Worm (Caenorhabditis elegans) whole organism, young adult: ENCODE measurements around the gene Y75B8A.19.

Experiments used
- B0261.1 ChIP-seq: sonication (generic microtip); optimal IDR thresholded peaks from 2 replicates; lab custom pipeline; 2016; ENCODE audit warnings: mild to moderate bottlenecking, missing genetic modification characterization, moderate library complexity, missing compliant biosample characterization
- C06A6.2 ChIP-seq: fragments of 200-800 bp; sonication (Bioruptor generic); conservative IDR thresholded peaks from 2 replicates; pipeline ENCODE4 v1.3.6; 2022; ENCODE audit warnings: missing genetic modification characterization, missing compliant biosample characterization
- C17E4.6 ChIP-seq: fragments of 200-800 bp; sonication (Bioruptor generic); IDR thresholded peaks from 2 replicates; pipeline ENCODE4 v1.3.6; 2022; ENCODE audit warnings: missing genetic modification reagents, missing genetic modification characterization, missing compliant biosample characterization
- F10E7.11 ChIP-seq: sonication (generic microtip); optimal IDR thresholded peaks from 2 replicates; lab custom pipeline; 2017; ENCODE audit warnings: mild to moderate bottlenecking, missing genetic modification characterization, moderate library complexity, missing compliant biosample characterization
- F22D6.2 ChIP-seq: sonication (generic microtip); optimal IDR thresholded peaks from 2 replicates; lab custom pipeline; 2016; ENCODE audit warnings: mild to moderate bottlenecking, missing genetic modification characterization, missing compliant biosample characterization
- F49E8.2 ChIP-seq: sonication (generic microtip); optimal IDR thresholded peaks from 3 replicates; lab custom pipeline; 2017; ENCODE audit warnings: missing genetic modification characterization, mild to moderate bottlenecking, missing compliant biosample characterization, antibody characterized with exemption, moderate library complexity; ENCODE audit not compliant: insufficient read depth
- F55B11.4 ChIP-seq: sonication (generic microtip); optimal IDR thresholded peaks from 2 replicates; lab custom pipeline; 2016; ENCODE audit warnings: missing compliant biosample characterization, missing genetic modification characterization, borderline replicate concordance; ENCODE audit not compliant: insufficient read depth
- F57C9.4 ChIP-seq: sonication (generic microtip); optimal IDR thresholded peaks from 2 replicates; lab custom pipeline; 2017; ENCODE audit warnings: mild to moderate bottlenecking, missing genetic modification characterization, missing compliant biosample characterization
- K11D2.4 ChIP-seq: fragments of 200-800 bp; sonication (Bioruptor generic); IDR thresholded peaks from 2 replicates; pipeline ENCODE4 v1.3.6; 2022; ENCODE audit warnings: missing genetic modification reagents, missing genetic modification characterization, missing compliant biosample characterization
- T26A5.8 ChIP-seq: sonication (generic microtip); optimal IDR thresholded peaks from 2 replicates; lab custom pipeline; 2016; ENCODE audit warnings: missing genetic modification characterization, missing compliant biosample characterization
- Y53F4B.3 ChIP-seq: fragments of 200-800 bp; sonication (Bioruptor generic); IDR thresholded peaks from 2 replicates; pipeline ENCODE4 v1.3.6; 2022; ENCODE audit warnings: missing genetic modification reagents, missing genetic modification characterization, missing compliant biosample characterization
- Y53G8AR.9 ChIP-seq: fragments of 200-800 bp; sonication (Bioruptor generic); conservative IDR thresholded peaks from 2 replicates; pipeline ENCODE4 v1.3.6; 2022; ENCODE audit warnings: missing genetic modification reagents, missing genetic modification characterization, missing compliant biosample characterization
- Y56A3A.18 ChIP-seq: fragments of 200-800 bp; sonication (Bioruptor generic); IDR thresholded peaks from 2 replicates; pipeline ENCODE4 v1.3.6; 2022; ENCODE audit warnings: missing genetic modification reagents, missing genetic modification characterization, missing compliant biosample characterization
- ZK185.1 ChIP-seq: sonication (generic microtip); optimal IDR thresholded peaks from 2 replicates; lab custom pipeline; 2016; ENCODE audit warnings: mild to moderate bottlenecking, missing genetic modification characterization, missing compliant biosample characterization; ENCODE audit not compliant: poor library complexity, severe bottlenecking
- ama-1 ChIP-seq, 3 experiments: fragments of 150-350 bp in 1 of 3; sonication (generic microtip) in 2 of 3; optimal IDR thresholded peaks; 2 replicates each; lab custom pipeline; 2014 to 2018; ENCODE audit warnings: missing biosample characterization in 2 of 3, missing genetic modification characterization in 2 of 3, missing genetic modification reagents in 2 of 3
- atf-7 ChIP-seq: sonication (generic microtip); optimal IDR thresholded peaks from 2 replicates; lab custom pipeline; 2017; ENCODE audit warnings: mild to moderate bottlenecking, missing genetic modification characterization, missing compliant biosample characterization
- attf-6 ChIP-seq: fragments of 200-800 bp; sonication (Bioruptor generic); IDR thresholded peaks from 2 replicates; pipeline ENCODE4 v1.3.6; 2022; ENCODE audit warnings: missing genetic modification reagents, missing genetic modification characterization, missing compliant biosample characterization
- ceh-27 ChIP-seq: fragments of 200-800 bp; sonication (Bioruptor generic); optimal IDR thresholded peaks from 2 replicates; lab custom pipeline; 2018; ENCODE audit warnings: mild to moderate bottlenecking, missing genetic modification characterization, moderate library complexity, missing compliant biosample characterization
- chd-7 ChIP-seq: sonication (generic microtip); optimal IDR thresholded peaks from 2 replicates; lab custom pipeline; 2016; ENCODE audit warnings: mild to moderate bottlenecking, missing genetic modification characterization, moderate library complexity, missing compliant biosample characterization
- dpff-1 ChIP-seq: sonication (generic microtip); optimal IDR thresholded peaks from 2 replicates; lab custom pipeline; 2017; ENCODE audit warnings: mild to moderate bottlenecking, missing genetic modification characterization, missing compliant biosample characterization
- dpl-1 ChIP-seq: fragments of 150-350 bp; optimal IDR thresholded peaks from 2 replicates; lab custom pipeline; 2014; ENCODE audit warnings: missing biosample characterization, missing genetic modification reagents, missing genetic modification characterization
- egl-44 ChIP-seq: fragments of 200-800 bp; sonication (Bioruptor generic); IDR thresholded peaks from 2 replicates; pipeline ENCODE4 v1.3.6; 2022; ENCODE audit warnings: missing genetic modification reagents, missing genetic modification characterization, missing compliant biosample characterization
- egrh-3 ChIP-seq: fragments of 200-800 bp; sonication (Bioruptor generic); IDR thresholded peaks from 2 replicates; pipeline ENCODE4 v1.3.6; 2022; ENCODE audit warnings: missing genetic modification reagents, missing genetic modification characterization, missing compliant biosample characterization
- hlh-12 ChIP-seq: sonication (generic microtip); optimal IDR thresholded peaks from 2 replicates; lab custom pipeline; 2016; ENCODE audit warnings: missing genetic modification characterization, missing compliant biosample characterization
- hlh-26 ChIP-seq: fragments of 200-800 bp; sonication (Bioruptor generic); conservative IDR thresholded peaks from 2 replicates; pipeline ENCODE4 v1.3.6; 2022; ENCODE audit warnings: missing genetic modification reagents, missing genetic modification characterization, missing compliant biosample characterization
- hrde-1 ChIP-seq: sonication (generic microtip); optimal IDR thresholded peaks from 2 replicates; lab custom pipeline; 2016; ENCODE audit warnings: missing genetic modification characterization, mild to moderate bottlenecking, missing compliant biosample characterization, moderate library complexity, missing genotype, missing genetic modification reagents, borderline replicate concordance
- lin-35 ChIP-seq, 3 experiments: fragments of 150-350 bp in 2 of 3; sonication (generic microtip) in 1 of 3; optimal IDR thresholded peaks; 2 replicates each; lab custom pipeline; 2014 to 2018; ENCODE audit warnings: missing biosample characterization in 3 of 3, missing genetic modification characterization in 3 of 3, missing genetic modification reagents in 3 of 3
- lsy-27 ChIP-seq: sonication (generic microtip); optimal IDR thresholded peaks from 2 replicates; lab custom pipeline; 2017; ENCODE audit warnings: missing genetic modification characterization, mild to moderate bottlenecking, missing compliant biosample characterization, antibody characterized with exemption, missing genotype, borderline replicate concordance; ENCODE audit not compliant: insufficient read depth
- madf-10 ChIP-seq: sonication (generic microtip); optimal IDR thresholded peaks from 2 replicates; lab custom pipeline; 2016; ENCODE audit warnings: mild to moderate bottlenecking, missing genetic modification characterization, missing compliant biosample characterization
- madf-3 ChIP-seq: fragments of 200-800 bp; sonication (Bioruptor generic); IDR thresholded peaks from 2 replicates; pipeline ENCODE4 v1.3.6; 2022; ENCODE audit warnings: missing genetic modification reagents, missing genetic modification characterization, missing compliant biosample characterization
- mcd-1 ChIP-seq: fragments of 200-800 bp; sonication (Bioruptor generic); IDR thresholded peaks from 2 replicates; pipeline ENCODE4 v1.3.6; 2022; ENCODE audit warnings: missing genetic modification reagents, missing genetic modification characterization, missing compliant biosample characterization
- mel-28 ChIP-seq: sonication (generic microtip); optimal IDR thresholded peaks from 2 replicates; lab custom pipeline; 2016; ENCODE audit warnings: borderline replicate concordance, mild to moderate bottlenecking, missing genetic modification characterization, missing compliant biosample characterization
- mxl-1 ChIP-seq: sonication (generic microtip); optimal IDR thresholded peaks from 2 replicates; lab custom pipeline; 2016; ENCODE audit warnings: missing genetic modification characterization, missing compliant biosample characterization
- nfya-1 ChIP-seq: sonication (generic microtip); optimal IDR thresholded peaks from 2 replicates; lab custom pipeline; 2017; ENCODE audit warnings: antibody characterized with exemption, missing compliant biosample characterization, missing genetic modification characterization, borderline replicate concordance; ENCODE audit not compliant: insufficient read depth
- nhr-179 ChIP-seq: sonication (generic microtip); optimal IDR thresholded peaks from 2 replicates; lab custom pipeline; 2016; ENCODE audit warnings: mild to moderate bottlenecking, missing genetic modification characterization, missing compliant biosample characterization
- nhr-27 ChIP-seq: fragments of 200-800 bp; sonication (Bioruptor generic); optimal IDR thresholded peaks from 2 replicates; lab custom pipeline; 2018; ENCODE audit warnings: mild to moderate bottlenecking, missing genetic modification characterization, moderate library complexity, missing compliant biosample characterization
- nhr-80 ChIP-seq: sonication (generic microtip); optimal IDR thresholded peaks from 2 replicates; lab custom pipeline; 2016; ENCODE audit warnings: missing genetic modification characterization, missing compliant biosample characterization
- repo-1 ChIP-seq: sonication (generic microtip); optimal IDR thresholded peaks from 2 replicates; lab custom pipeline; 2017; ENCODE audit warnings: mild to moderate bottlenecking, missing genetic modification characterization, missing compliant biosample characterization
- sdz-38 ChIP-seq: sonication (generic microtip); optimal IDR thresholded peaks from 2 replicates; lab custom pipeline; 2016; ENCODE audit warnings: missing genotype, missing genetic modification characterization, missing compliant biosample characterization
- snpc-1.1 ChIP-seq: sonication (generic microtip); optimal IDR thresholded peaks from 2 replicates; lab custom pipeline; 2017; ENCODE audit warnings: missing genetic modification characterization, mild to moderate bottlenecking, missing compliant biosample characterization, antibody characterized with exemption, moderate library complexity, missing genotype, missing genetic modification reagents; ENCODE audit not compliant: insufficient read depth
- snpc-1.3 ChIP-seq: sonication (generic microtip); optimal IDR thresholded peaks from 2 replicates; lab custom pipeline; 2017; ENCODE audit warnings: missing genetic modification characterization, mild to moderate bottlenecking, missing compliant biosample characterization, antibody characterized with exemption, moderate library complexity, missing genotype, missing genetic modification reagents; ENCODE audit not compliant: insufficient read depth
- tbx-9 ChIP-seq: sonication (generic microtip); optimal IDR thresholded peaks from 2 replicates; lab custom pipeline; 2016; ENCODE audit warnings: borderline replicate concordance, missing genetic modification characterization, inconsistent platforms, missing compliant biosample characterization
- zim-3 ChIP-seq: sonication (generic microtip); optimal IDR thresholded peaks from 2 replicates; lab custom pipeline; 2017; ENCODE audit warnings: mild to moderate bottlenecking, missing genetic modification characterization, moderate library complexity, missing compliant biosample characterization
- ztf-18 ChIP-seq: sonication (generic microtip); optimal IDR thresholded peaks from 2 replicates; lab custom pipeline; 2016; ENCODE audit warnings: missing genotype, mild to moderate bottlenecking, missing genetic modification characterization, missing compliant biosample characterization
- ztf-22 ChIP-seq: fragments of 200-800 bp; sonication (Bioruptor generic); optimal IDR thresholded peaks from 2 replicates; lab custom pipeline; 2018; ENCODE audit warnings: mild to moderate bottlenecking, missing genetic modification characterization, moderate library complexity, missing compliant biosample characterization
- ztf-25 ChIP-seq: fragments of 200-800 bp; sonication (Bioruptor generic); IDR thresholded peaks from 2 replicates; pipeline ENCODE4 v1.3.6; 2022; ENCODE audit warnings: missing genetic modification reagents, missing genetic modification characterization, missing compliant biosample characterization

The Y75B8A.19 gene

ce11 chrIII:12250114-12250792 lies 23.8 kb downstream of the Y75B8A.19 start, which contains the start of the genes tim-1 and Y75B8A.23 (continued):
- TF ChIP-seq hlh-26 (GFP tag; lab: Robert Waterston, UW): no peak
- peak; percentile 30 for TF ChIP-seq sdz-38 (tag; lab: Kevin White, UChicago)
- TF ChIP-seq nhr-27: peak; percentile 13
- TF ChIP-seq madf-10 (tag; lab: Kevin White, UChicago): peak; percentile 73
- TF ChIP-seq madf-3 (GFP tag; lab: Robert Waterston, UW): peak; percentile 89
- TF ChIP-seq mxl-1: no peak
- no peak for TF ChIP-seq F55B11.4 (tag; lab: Kevin White, UChicago)
- TF ChIP-seq hlh-12 (tag; lab: Kevin White, UChicago): peak; percentile 56
- peak; percentile 89 for TF ChIP-seq K11D2.4 (GFP tag; lab: Robert Waterston, UW)
- peak; percentile 86 for TF ChIP-seq C17E4.6 (GFP tag; lab: Robert Waterston, UW)
- peak; percentile 88 for TF ChIP-seq Y53F4B.3 (GFP tag; lab: Robert Waterston, UW)
- peak; percentile 94 for TF ChIP-seq mcd-1
- TF ChIP-seq B0261.1 (tag; lab: Kevin White, UChicago): peak; percentile 30
- TF ChIP-seq atf-7: peak; percentile 88
- TF ChIP-seq mel-28: peak; percentile 84
- TF ChIP-seq F22D6.2: peak; percentile 64
- no peak for TF ChIP-seq ztf-25 (GFP tag; lab: Robert Waterston, UW)
- peak; percentile 93 for TF ChIP-seq Y56A3A.18
- TF ChIP-seq dpff-1 (tag; lab: Kevin White, UChicago): peak; percentile 93
- TF ChIP-seq nhr-179: peak; percentile 27
- TF ChIP-seq lin-35 (GFP tag; optimal IDR thresholded peaks at IDR 0.05; lab: Kevin White, UChicago): peak; percentile 2 to 95 (median 73)
- peak; percentile 94 for TF ChIP-seq ceh-27 (GFP tag; lab: Kevin White, UChicago)
- peak; percentile 51 for TF ChIP-seq nhr-80 (tag; lab: Kevin White, UChicago)
- peak; percentile 97 for TF ChIP-seq F49E8.2 (tag; lab: Kevin White, UChicago)
- peak; percentile 95 for TF ChIP-seq Y53G8AR.9
- TF ChIP-seq ztf-22 (GFP tag; lab: Kevin White, UChicago): peak; percentile 53
- peak; percentile 65 for TF ChIP-seq hrde-1 (tag; lab: Kevin White, UChicago)
- TF ChIP-seq F57C9.4 (tag; lab: Kevin White, UChicago): peak; percentile 58
- TF ChIP-seq T26A5.8 (tag; lab: Kevin White, UChicago): peak; percentile 44
- peak; percentile 74 for TF ChIP-seq ztf-18
- TF ChIP-seq attf-6 (GFP tag; lab: Robert Waterston, UW): peak; percentile 99
- TF ChIP-seq zim-3 (tag; lab: Kevin White, UChicago): peak; percentile 59
- peak; percentile 94 for TF ChIP-seq dpl-1 (GFP tag; lab: Kevin White, UChicago)
- no peak for TF ChIP-seq nfya-1
- TF ChIP-seq ZK185.1 (tag; lab: Kevin White, UChicago): no peak
- peak; percentile 84 for TF ChIP-seq lsy-27 (tag; lab: Kevin White, UChicago)
- peak; percentile 98 for TF ChIP-seq ama-1 (optimal IDR thresholded peaks at IDR 0.05; lab: Kevin White, UChicago)
- peak; percentile 54 to 94 for TF ChIP-seq ama-1 (GFP tag; optimal IDR thresholded peaks at IDR 0.05; lab: Kevin White, UChicago)
- TF ChIP-seq snpc-1.1: peak; percentile 100
- TF ChIP-seq chd-7 (tag; lab: Kevin White, UChicago): peak; percentile 78
- TF ChIP-seq F10E7.11 (tag; lab: Kevin White, UChicago): peak; percentile 82
- TF ChIP-seq repo-1: peak; percentile 92
- TF ChIP-seq egrh-3 (GFP tag; lab: Robert Waterston, UW): peak; percentile 69
- TF ChIP-seq snpc-1.3: peak; percentile 98
- TF ChIP-seq egl-44 (GFP tag; lab: Robert Waterston, UW): peak; percentile 86
- TF ChIP-seq C06A6.2 (GFP tag; lab: Robert Waterston, UW): peak; percentile 81
- TF ChIP-seq tbx-9 (tag; lab: Kevin White, UChicago): no peak
